Worm (Caenorhabditis elegans) whole organism, L3 larva: ENCODE data around the gene T02H6.1.

ENCODE experiments used
- ceh-9 ChIP-seq: sonication (generic microtip); optimal IDR thresholded peaks from 2 replicates; lab custom pipeline; 2018; ENCODE audit warnings: missing biosample characterization, missing genetic modification characterization
- egl-27 ChIP-seq: sonication (generic microtip); optimal IDR thresholded peaks from 4 replicates; lab custom pipeline; 2017; ENCODE audit warnings: missing biosample characterization, missing genetic modification reagents, missing genetic modification characterization
- jun-1 ChIP-seq: fragments of 150-350 bp; optimal IDR thresholded peaks from 2 replicates; lab custom pipeline; 2014; ENCODE audit warnings: missing biosample characterization, missing genetic modification reagents, missing genetic modification characterization
- ztf-4 ChIP-seq: fragments of 150-350 bp; optimal IDR thresholded peaks from 2 replicates; lab custom pipeline; 2014; ENCODE audit warnings: missing biosample characterization, missing genetic modification characterization

DNA sequence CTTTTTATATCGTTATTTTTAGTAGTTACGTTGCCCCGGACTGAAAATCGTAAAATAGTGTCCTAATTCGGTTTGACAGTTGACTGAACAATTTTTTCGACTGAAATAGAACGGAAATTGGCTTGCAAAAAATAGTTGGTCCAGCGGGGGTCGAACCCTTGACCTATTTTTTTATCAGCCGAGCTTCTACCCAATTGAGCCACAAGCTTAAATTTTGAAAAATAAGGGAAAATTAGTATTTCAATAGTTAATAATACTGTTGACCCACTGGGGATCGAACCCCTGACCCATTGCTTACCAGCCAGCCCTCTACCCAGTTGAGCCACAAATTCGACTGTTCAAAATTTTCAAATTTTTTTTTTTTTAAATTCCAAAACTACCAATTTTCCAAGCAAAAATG is 42.7 kb downstream of the T02H6.1 start:
- TF ChIP-seq ztf-4 (tag; lab: Kevin White, UChicago) (no peak), jun-1 (tag; lab: Kevin White, UChicago) (no peak), ceh-9 (no peak), egl-27 (no peak)
